Worm (Caenorhabditis elegans) whole organism, young adult: ENCODE measurements around the gene nmur-1.

Source experiments
- F52B5.7 ChIP-seq: sonication (generic microtip); optimal IDR thresholded peaks from 2 replicates; lab custom pipeline; 2016; ENCODE audit warnings: mild to moderate bottlenecking, missing genetic modification characterization, missing compliant biosample characterization
- Y79H2A.3 ChIP-seq: fragments of 200-800 bp; sonication (Bioruptor generic); conservative IDR thresholded peaks from 2 replicates; pipeline ENCODE4 v1.3.6; 2022; ENCODE audit warnings: missing genetic modification reagents, missing genetic modification characterization, missing compliant biosample characterization
- attf-6 ChIP-seq: fragments of 200-800 bp; sonication (Bioruptor generic); IDR thresholded peaks from 2 replicates; pipeline ENCODE4 v1.3.6; 2022; ENCODE audit warnings: missing genetic modification reagents, missing genetic modification characterization, missing compliant biosample characterization
- bed-1 ChIP-seq: fragments of 200-800 bp; sonication (Bioruptor generic); IDR thresholded peaks from 2 replicates; pipeline ENCODE4 v1.3.6; 2022; ENCODE audit warnings: missing genetic modification reagents, missing genetic modification characterization, missing compliant biosample characterization
- cebp-1 ChIP-seq, 2 experiments: fragments of 200-800 bp in 1 of 2; sonication (Bioruptor generic) in 1 of 2; sonication (generic microtip) in 1 of 2; IDR thresholded peaks in 1 of 2; optimal IDR thresholded peaks in 1 of 2; 2 replicates each; pipeline versions ENCODE4 v1.3.6 to Lab custom; 2017 to 2022; ENCODE audit warnings: missing compliant biosample characterization in 2 of 2, missing genetic modification characterization in 2 of 2, mild to moderate bottlenecking in 1 of 2, missing genetic modification reagents in 1 of 2, moderate library complexity in 1 of 2
- ceh-40 ChIP-seq: fragments of 200-800 bp; sonication (Bioruptor generic); IDR thresholded peaks from 2 replicates; pipeline ENCODE4 v1.3.6; 2022; ENCODE audit warnings: missing genetic modification characterization, missing compliant biosample characterization
- ceh-58 ChIP-seq: fragments of 200-800 bp; sonication (Bioruptor generic); IDR thresholded peaks from 2 replicates; pipeline ENCODE4 v1.3.6; 2022; ENCODE audit warnings: missing genetic modification characterization, missing compliant biosample characterization
- ceh-79 ChIP-seq: sonication (generic microtip); optimal IDR thresholded peaks from 2 replicates; lab custom pipeline; 2017; ENCODE audit warnings: mild to moderate bottlenecking, missing genetic modification characterization, missing compliant biosample characterization
- ceh-91 ChIP-seq: fragments of 200-800 bp; sonication (Bioruptor generic); IDR thresholded peaks from 2 replicates; pipeline ENCODE4 v1.3.6; 2022; ENCODE audit warnings: missing genetic modification reagents, missing genetic modification characterization, missing compliant biosample characterization
- dpff-1 ChIP-seq: sonication (generic microtip); optimal IDR thresholded peaks from 2 replicates; lab custom pipeline; 2017; ENCODE audit warnings: mild to moderate bottlenecking, missing genetic modification characterization, missing compliant biosample characterization
- gei-17 ChIP-seq: fragments of 200-800 bp; sonication (Bioruptor generic); optimal IDR thresholded peaks from 2 replicates; lab custom pipeline; 2018; ENCODE audit warnings: mild to moderate bottlenecking, missing genetic modification characterization, missing compliant biosample characterization
- hlh-12 ChIP-seq: sonication (generic microtip); optimal IDR thresholded peaks from 2 replicates; lab custom pipeline; 2016; ENCODE audit warnings: missing genetic modification characterization, missing compliant biosample characterization
- hlh-26 ChIP-seq: fragments of 200-800 bp; sonication (Bioruptor generic); conservative IDR thresholded peaks from 2 replicates; pipeline ENCODE4 v1.3.6; 2022; ENCODE audit warnings: missing genetic modification reagents, missing genetic modification characterization, missing compliant biosample characterization
- hsf-1 ChIP-seq: fragments of 200-800 bp; sonication (Bioruptor generic); IDR thresholded peaks from 2 replicates; pipeline ENCODE4 v1.3.6; 2022; ENCODE audit warnings: missing genetic modification reagents, missing genetic modification characterization, missing compliant biosample characterization
- let-607 ChIP-seq, 2 experiments: fragments of 200-800 bp in 1 of 2; sonication (Bioruptor generic) in 1 of 2; sonication (generic microtip) in 1 of 2; optimal IDR thresholded peaks; 2 replicates each; lab custom pipeline; 2016 to 2018; ENCODE audit warnings: mild to moderate bottlenecking in 2 of 2, missing compliant biosample characterization in 2 of 2, missing genetic modification characterization in 2 of 2, moderate library complexity in 2 of 2, missing genotype in 1 of 2
- lsy-27 ChIP-seq: sonication (generic microtip); optimal IDR thresholded peaks from 2 replicates; lab custom pipeline; 2017; ENCODE audit warnings: missing genetic modification characterization, mild to moderate bottlenecking, missing compliant biosample characterization, antibody characterized with exemption, missing genotype, borderline replicate concordance; ENCODE audit not compliant: insufficient read depth
- mxl-1 ChIP-seq: sonication (generic microtip); optimal IDR thresholded peaks from 2 replicates; lab custom pipeline; 2016; ENCODE audit warnings: missing genetic modification characterization, missing compliant biosample characterization
- nfya-1 ChIP-seq: sonication (generic microtip); optimal IDR thresholded peaks from 2 replicates; lab custom pipeline; 2017; ENCODE audit warnings: antibody characterized with exemption, missing compliant biosample characterization, missing genetic modification characterization, borderline replicate concordance; ENCODE audit not compliant: insufficient read depth
- nfyb-1 ChIP-seq: fragments of 200-800 bp; sonication (Bioruptor generic); IDR thresholded peaks from 2 replicates; pipeline ENCODE4 v1.3.6; 2022; ENCODE audit warnings: missing genetic modification reagents, missing genetic modification characterization, missing compliant biosample characterization
- nhr-179 ChIP-seq: sonication (generic microtip); optimal IDR thresholded peaks from 2 replicates; lab custom pipeline; 2016; ENCODE audit warnings: mild to moderate bottlenecking, missing genetic modification characterization, missing compliant biosample characterization
- nhr-27 ChIP-seq: fragments of 200-800 bp; sonication (Bioruptor generic); optimal IDR thresholded peaks from 2 replicates; lab custom pipeline; 2018; ENCODE audit warnings: mild to moderate bottlenecking, missing genetic modification characterization, moderate library complexity, missing compliant biosample characterization
- nhr-90 ChIP-seq: sonication (generic microtip); optimal IDR thresholded peaks from 2 replicates; lab custom pipeline; 2016; ENCODE audit warnings: missing genotype, mild to moderate bottlenecking, missing genetic modification characterization, missing compliant biosample characterization
- repo-1 ChIP-seq: sonication (generic microtip); optimal IDR thresholded peaks from 2 replicates; lab custom pipeline; 2017; ENCODE audit warnings: mild to moderate bottlenecking, missing genetic modification characterization, missing compliant biosample characterization
- snpc-1.3 ChIP-seq: sonication (generic microtip); optimal IDR thresholded peaks from 2 replicates; lab custom pipeline; 2017; ENCODE audit warnings: missing genetic modification characterization, mild to moderate bottlenecking, missing compliant biosample characterization, antibody characterized with exemption, moderate library complexity, missing genotype, missing genetic modification reagents; ENCODE audit not compliant: insufficient read depth
- tlf-1 ChIP-seq: fragments of 200-800 bp; sonication (Bioruptor generic); optimal IDR thresholded peaks from 2 replicates; lab custom pipeline; 2018; ENCODE audit warnings: mild to moderate bottlenecking, missing genetic modification characterization, missing compliant biosample characterization
- unc-130 ChIP-seq: sonication (generic microtip); optimal IDR thresholded peaks from 2 replicates; lab custom pipeline; 2016; ENCODE audit warnings: missing genetic modification reagents, missing genetic modification characterization, missing compliant biosample characterization
- xnd-1 ChIP-seq: sonication (generic microtip); optimal IDR thresholded peaks from 2 replicates; lab custom pipeline; 2016; ENCODE audit warnings: missing genotype, missing genetic modification reagents, missing genetic modification characterization, missing compliant biosample characterization
- ztf-28 ChIP-seq: fragments of 200-800 bp; sonication (Bioruptor generic); IDR thresholded peaks from 2 replicates; pipeline ENCODE4 v1.3.6; 2022; ENCODE audit warnings: missing genetic modification reagents, missing genetic modification characterization, missing compliant biosample characterization

The nmur-1 gene

DNA sequence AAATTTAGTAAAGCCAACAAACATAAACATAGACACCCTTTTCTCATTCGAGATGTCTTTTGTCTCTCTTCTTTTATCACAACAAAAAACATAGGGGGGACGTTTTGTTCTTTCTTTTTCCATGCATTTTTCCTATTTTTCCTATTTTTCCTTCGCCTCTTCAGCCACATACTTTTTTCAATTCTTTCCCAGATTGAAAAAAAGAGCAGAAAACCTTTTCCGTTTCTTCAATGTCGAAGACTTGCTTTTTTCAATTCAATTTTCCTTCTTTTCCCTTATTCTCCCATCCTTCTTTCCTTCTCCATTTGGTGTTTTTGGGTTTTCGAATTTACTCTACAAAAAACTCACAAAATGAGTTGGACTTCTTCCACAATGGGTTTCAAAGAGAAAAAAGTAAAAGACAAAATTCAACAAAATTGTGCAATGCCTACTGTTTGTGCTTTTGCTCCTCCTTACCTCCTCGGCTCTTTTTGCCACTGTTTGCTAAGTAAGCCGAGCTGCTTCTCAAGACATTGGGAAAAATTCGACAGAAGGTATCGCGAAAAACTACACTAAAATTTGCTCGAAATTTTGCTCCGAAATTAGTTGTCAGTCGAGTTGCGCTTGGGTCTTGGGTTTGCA is 15.8 kb downstream of the nmur-1 start:
- TF ChIP-seq dpff-1: no peak
- TF ChIP-seq tlf-1: no peak
- no peak for TF ChIP-seq xnd-1 (tag; lab: Kevin White, UChicago)
- TF ChIP-seq ceh-40: no peak
- no peak for TF ChIP-seq Y79H2A.3

DNA sequence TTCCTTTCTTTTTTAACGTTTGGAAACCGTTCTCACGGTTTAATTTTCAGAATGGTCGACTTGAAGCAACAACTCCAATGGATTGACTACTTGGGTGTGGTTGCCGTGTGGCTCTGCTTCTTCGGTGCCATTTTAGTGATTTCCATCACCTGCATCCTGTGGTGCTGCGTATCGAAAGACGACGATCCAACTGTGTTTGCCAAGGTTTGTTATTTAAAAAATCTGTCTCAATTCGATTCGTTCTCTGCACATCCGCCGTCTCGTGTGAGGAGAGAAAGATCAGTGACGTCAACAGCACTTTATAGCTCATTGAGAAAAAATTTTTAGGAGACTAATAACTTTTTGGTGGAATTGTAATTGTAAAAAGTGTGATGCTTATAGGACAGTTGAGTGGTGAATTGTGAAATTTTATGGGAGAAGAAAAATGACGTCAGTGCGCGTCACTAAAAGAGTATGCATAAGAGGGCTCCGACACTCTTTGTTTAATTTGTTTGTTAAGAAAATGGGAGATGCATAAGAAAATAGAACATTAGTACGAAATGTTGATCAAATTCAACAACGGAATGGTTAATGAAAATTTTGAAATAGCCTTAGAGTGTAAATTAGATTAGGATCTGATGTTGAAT is 16.8 kb downstream of the nmur-1 start, which contains the start of gene C24A3.2:
Gene C24A3.2 (plus strand): TSS at position 51 of the 626 bp plus-strand sequence.
- TF ChIP-seq hlh-12 (tag; lab: Kevin White, UChicago) (no peak), attf-6 (no peak), unc-130 (GFP tag; lab: Kevin White, UChicago) (no peak), lsy-27 (tag; lab: Kevin White, UChicago) (no peak), cebp-1 (GFP tag; IDR thresholded peaks at IDR 0.05; lab: Robert Waterston, UW) (no peak), cebp-1 (tag; optimal IDR thresholded peaks at IDR 0.05; lab: Kevin White, UChicago) (peak; percentile 61)

DNA sequence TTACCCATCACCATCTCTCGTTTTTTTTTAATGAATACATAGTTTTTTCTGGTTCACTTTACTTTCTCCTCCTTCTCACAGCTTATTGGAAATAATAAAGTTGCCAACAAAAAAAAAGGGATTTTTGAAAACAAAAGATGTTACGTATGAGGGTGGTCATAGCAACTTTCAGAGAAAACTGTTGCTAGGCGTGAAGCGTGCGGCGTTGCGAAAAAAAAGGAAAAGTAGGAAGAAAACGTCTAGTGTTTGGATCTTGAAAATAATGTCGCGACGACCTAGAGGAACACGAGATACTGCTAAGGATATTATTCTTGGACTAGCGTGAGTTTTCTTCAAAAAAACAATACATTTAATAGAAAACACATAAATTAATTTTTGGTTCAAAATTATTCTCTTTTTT is 18.0 kb downstream of the nmur-1 start, which contains the start of gene C24A3.1:
Gene C24A3.1 (plus strand): TSS at position 263 of the 400 bp plus-strand sequence.
- TF ChIP-seq nfyb-1 (GFP tag; lab: Robert Waterston, UW): no peak
- TF ChIP-seq hlh-26 (GFP tag; lab: Robert Waterston, UW): no peak
- TF ChIP-seq Y79H2A.3: no peak
- no peak for TF ChIP-seq let-607 (tag; optimal IDR thresholded peaks at IDR 0.05; lab: Kevin White, UChicago)
- TF ChIP-seq ztf-28: no peak
- TF ChIP-seq F52B5.7 (tag; lab: Kevin White, UChicago): no peak
- no peak for TF ChIP-seq ceh-79 (tag; lab: Kevin White, UChicago)
- no peak for TF ChIP-seq ceh-91 (GFP tag; lab: Robert Waterston, UW)
- TF ChIP-seq mxl-1 (tag; lab: Kevin White, UChicago): no peak
- no peak for TF ChIP-seq nhr-179 (tag; lab: Kevin White, UChicago)
- no peak for TF ChIP-seq nhr-27 (tag; lab: Kevin White, UChicago)
- no peak for TF ChIP-seq repo-1

DNA sequence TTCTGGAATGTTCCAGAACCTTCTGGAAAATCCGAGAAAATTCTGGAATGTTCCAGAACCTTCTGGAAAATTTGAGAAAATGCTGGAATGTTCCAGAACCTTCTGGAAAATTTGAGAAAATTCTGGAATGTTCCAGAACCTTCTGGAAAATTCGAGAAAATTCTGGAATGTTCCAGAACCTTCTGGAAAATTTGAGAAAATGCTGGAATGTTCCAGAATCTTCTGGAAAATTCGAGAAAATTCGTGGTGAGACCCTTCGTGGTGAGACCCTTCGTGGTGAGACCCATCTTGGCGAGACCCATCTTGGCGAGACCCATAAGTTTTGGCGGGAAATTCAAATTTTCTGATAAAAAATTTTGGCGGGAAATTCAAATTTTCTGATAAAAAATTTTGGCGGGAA is 27.2 kb downstream of the nmur-1 start:
- TF ChIP-seq hsf-1 (GFP tag; lab: Robert Waterston, UW): peak; percentile 91

DNA sequence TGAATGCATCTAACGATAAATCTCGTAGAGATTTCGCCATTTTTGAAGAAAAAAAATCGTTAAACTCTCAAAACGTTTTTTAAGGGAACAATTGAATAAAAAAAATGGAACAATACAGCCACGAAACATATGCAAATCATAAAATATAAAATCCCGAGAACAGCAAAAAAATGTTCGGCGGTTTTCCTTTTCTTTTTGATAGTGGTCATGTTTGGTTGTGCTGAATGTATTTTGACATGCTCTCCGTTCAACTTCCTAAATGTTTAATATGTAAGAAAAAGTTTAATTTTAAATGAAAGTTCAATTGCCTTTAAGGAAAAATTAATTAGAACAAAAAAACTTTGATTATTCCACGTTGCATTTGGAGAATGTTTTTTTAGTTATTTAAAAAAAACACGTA is 29.6 kb downstream of the nmur-1 start, which contains the start of gene C24A3.9:
Gene C24A3.9 (minus strand): TSS at position 101 of the 400 bp plus-strand sequence.
- TF ChIP-seq gei-17 (GFP tag; lab: Kevin White, UChicago) (no peak), bed-1 (GFP tag; lab: Robert Waterston, UW) (no peak), nhr-90 (tag; lab: Kevin White, UChicago) (no peak), nfya-1 (tag; lab: Kevin White, UChicago) (no peak), snpc-1.3 (tag; lab: Kevin White, UChicago) (no peak), ceh-58 (GFP tag; lab: Robert Waterston, UW) (no peak)
